Fruit fly (Drosophila melanogaster): ENCODE results near the gene Hsc70-1.

dm6 chr3L:14003297-14004040, 29.6 kb downstream of the Hsc70-1 start:
- no peak for TF ChIP-seq CG10348 (GFP tag; IDR thresholded peaks at IDR 0.05)
- no peak for TF ChIP-seq Pif1B (GFP tag; optimal IDR thresholded peaks at IDR 0.05)
- no peak; the same call in 1 of the 2 replicates for TF ChIP-seq Ets98B (GFP tag; IDR thresholded peaks at IDR 0.05)

All from whole organism, pupa.